Worm (Caenorhabditis elegans) whole organism, L2 larva: Measurements from ENCODE around the gene nhr-170.

Experiments
- fos-1 ChIP-seq: fragments of 150-350 bp; optimal IDR thresholded peaks from 2 replicates; lab custom pipeline; 2014; ENCODE audit warnings: missing biosample characterization, missing genetic modification characterization
- nhr-237 ChIP-seq: fragments of 150-350 bp; optimal IDR thresholded peaks from 2 replicates; lab custom pipeline; 2014; ENCODE audit warnings: missing biosample characterization, missing genetic modification characterization
- skn-1 ChIP-seq: sonication (generic microtip); optimal IDR thresholded peaks from 2 replicates; lab custom pipeline; 2017; ENCODE audit warnings: missing biosample characterization, missing genetic modification characterization
- unc-62 ChIP-seq: fragments of 150-350 bp; optimal IDR thresholded peaks from 2 replicates; lab custom pipeline; 2014; ENCODE audit warnings: missing biosample characterization, missing genetic modification reagents, missing genetic modification characterization
- ztf-11 ChIP-seq: sonication (generic microtip); optimal IDR thresholded peaks from 2 replicates; lab custom pipeline; 2017; ENCODE audit warnings: missing biosample characterization, missing genetic modification characterization

ce11 chrV:18769902-18770301 is 30.7 kb downstream of the nhr-170 start:
- no peak for TF ChIP-seq fos-1 (tag; lab: Kevin White, UChicago)
- TF ChIP-seq nhr-237 (tag; lab: Kevin White, UChicago) = no peak
- no peak for TF ChIP-seq ztf-11
- TF ChIP-seq unc-62 (GFP tag; lab: Kevin White, UChicago) = no peak
- TF ChIP-seq skn-1 = no peak
